Fruit fly (Drosophila melanogaster) whole organism, larva: ENCODE measurements around the gene CG15765.

Source experiments
- noc ChIP-seq: fragments of 200-800 bp; sonication (Bioruptor generic); optimal IDR thresholded peaks from 3 replicates; lab custom pipeline; 2019; ENCODE audit warnings: missing biosample characterization, mild to moderate bottlenecking, missing genetic modification characterization, moderate library complexity

The CG15765 gene

dm6 chrX:5819972-5820371 lies 1.6 kb downstream of the CG15765 start:
- TF ChIP-seq noc (tag; lab: Kevin White, UChicago): no peak

DNA sequence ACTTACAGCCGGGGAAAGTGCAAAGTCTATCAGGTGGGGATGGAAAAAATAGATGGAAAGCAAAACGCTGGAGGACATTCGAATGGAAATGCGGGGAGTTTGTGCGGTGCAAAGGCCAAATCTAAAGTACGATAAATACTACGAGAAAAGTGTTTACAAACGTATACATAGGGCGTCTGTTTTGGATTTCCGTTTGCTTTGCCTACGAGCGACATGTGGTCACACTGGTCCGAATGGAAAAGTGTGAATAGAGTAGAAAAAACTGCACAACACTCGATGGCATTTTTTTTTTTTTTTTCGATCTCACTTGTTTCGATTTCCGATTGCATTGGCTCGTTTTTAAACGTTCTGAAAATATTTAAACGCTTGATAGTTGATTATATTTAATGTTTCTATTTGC lies 21.4 kb downstream of the CG15765 start:
- no peak for TF ChIP-seq noc (tag; lab: Kevin White, UChicago)

DNA sequence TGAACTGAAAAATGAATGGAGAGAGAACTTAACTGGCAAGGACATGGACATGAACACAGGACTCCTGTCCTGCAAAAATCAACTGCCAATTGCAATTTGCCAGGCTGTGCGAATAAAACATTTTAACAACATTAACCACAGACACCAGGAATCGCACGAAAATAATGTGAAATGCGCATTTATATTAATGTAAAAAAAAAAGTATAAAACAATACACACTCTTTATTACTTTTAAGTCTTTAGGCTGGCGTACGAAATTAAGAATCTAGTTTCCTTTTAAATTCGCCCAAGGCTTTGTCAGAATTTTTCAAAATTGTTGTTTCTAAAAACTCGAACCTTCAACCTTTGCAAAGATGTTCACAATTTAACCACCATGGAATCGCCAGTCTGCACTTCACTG lies 26.6 kb downstream of the CG15765 start, which contains the start of gene CG12729:
CG12729 (plus strand) TSS at position 301 of the 400 bp plus-strand sequence.
- no peak for TF ChIP-seq noc (tag; lab: Kevin White, UChicago)

DNA sequence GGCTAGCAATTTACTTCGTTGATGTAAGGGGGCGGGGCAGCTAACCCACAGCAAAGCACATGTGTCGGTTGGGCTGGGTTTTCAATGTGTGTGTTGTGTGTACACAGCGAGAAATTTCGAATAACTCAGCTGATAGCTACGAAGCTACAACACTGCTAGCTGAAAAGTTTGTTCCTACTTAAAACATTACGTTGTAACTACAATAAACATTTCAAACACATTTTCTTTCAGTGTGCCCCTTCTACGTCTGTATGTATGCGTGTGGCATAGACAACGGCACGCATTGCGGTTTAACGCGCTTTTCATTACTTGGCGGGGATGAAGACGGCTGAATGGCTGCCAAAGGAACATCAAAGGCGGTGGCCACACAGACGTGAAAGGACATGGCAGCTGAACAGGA lies 29.2 kb downstream of the CG15765 start:
- TF ChIP-seq noc (tag; lab: Kevin White, UChicago): no peak

- TF ChIP-seq noc (tag; lab: Kevin White, UChicago): no peak
These were observed 34.3 kb downstream of the CG15765 start for dm6 chrX:5852677-5853076.

DNA sequence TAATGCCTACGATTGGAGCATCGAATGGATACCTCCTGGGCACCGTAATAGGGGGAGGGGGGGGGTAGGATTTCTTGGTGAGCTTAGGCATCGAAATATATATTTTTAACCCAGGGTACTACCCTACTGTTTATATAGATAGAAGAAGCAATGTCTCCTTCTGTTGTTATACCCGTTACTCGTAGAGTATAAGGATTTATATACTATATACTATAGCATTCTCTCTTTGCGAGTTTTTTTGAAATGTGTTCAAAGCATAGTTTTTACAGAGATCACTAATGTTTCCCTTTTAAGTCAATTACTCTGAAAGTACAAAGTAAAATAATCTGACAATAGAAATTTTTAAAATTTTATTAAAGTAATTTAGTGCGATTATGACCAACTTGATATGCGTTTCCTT lies 35.1 kb downstream of the CG15765 start, which contains the start of gene CG43136:
CG43136 (plus strand) TSS at position 301 of the 400 bp plus-strand sequence.
- no peak for TF ChIP-seq noc (tag; lab: Kevin White, UChicago)

dm6 chrX:5865051-5865450 lies 46.7 kb downstream of the CG15765 start, which contains the start of gene CG43137:
Gene CG43137, minus strand, starts transcription at chrX:5865151.
- TF ChIP-seq noc (tag; lab: Kevin White, UChicago): no peak

DNA sequence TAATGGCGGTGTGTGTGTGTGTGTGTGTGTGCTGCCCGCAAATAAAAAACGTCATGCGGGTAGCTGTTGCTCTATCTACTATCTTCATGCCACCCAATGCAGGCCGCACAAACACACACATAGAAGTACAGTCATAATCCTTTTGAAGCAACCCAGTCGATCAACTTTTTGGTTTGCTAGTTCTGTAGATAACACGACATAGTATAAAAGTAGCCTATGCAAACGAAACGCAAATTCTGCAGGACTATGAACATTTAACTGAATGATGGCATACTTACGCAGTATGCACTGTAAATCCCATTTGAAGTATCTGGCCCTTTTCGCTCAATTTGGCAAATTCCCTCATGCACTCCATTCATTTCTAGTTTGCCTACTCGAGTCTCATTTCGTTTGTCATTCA lies 47.7 kb downstream of the CG15765 start:
- TF ChIP-seq noc (tag; lab: Kevin White, UChicago): no peak

dm6 chrX:5868795-5869194 lies 50.4 kb downstream of the CG15765 start, which contains the start of gene CG15764:
Gene CG15764, plus strand, starts transcription at chrX:5869095.
- no peak for TF ChIP-seq noc (tag; lab: Kevin White, UChicago)

dm6 chrX:5873164-5873563 lies 54.8 kb downstream of the CG15765 start, which contains the start of gene GAA1:
Gene GAA1, minus strand, starts transcription at chrX:5873357.
- no peak for TF ChIP-seq noc (tag; lab: Kevin White, UChicago)

DNA sequence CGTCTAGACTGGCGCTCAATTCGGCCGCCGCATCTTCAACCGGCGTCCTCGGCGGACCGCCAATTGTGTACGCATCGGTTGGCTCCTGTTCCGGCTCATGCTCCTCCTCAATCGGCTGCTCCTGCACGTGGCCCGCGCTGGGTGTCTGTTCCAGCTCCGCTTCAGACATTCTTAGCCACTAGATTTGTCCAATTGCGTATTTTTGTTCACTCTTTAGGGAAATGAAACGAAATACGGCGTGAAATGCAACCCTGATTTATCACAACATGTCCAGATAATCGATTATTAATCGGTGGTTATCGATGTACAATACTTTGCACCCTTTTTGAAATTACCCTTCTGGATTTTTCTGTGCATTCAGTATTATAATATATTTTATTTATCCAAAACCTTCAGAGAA lies 58.2 kb downstream of the CG15765 start, which contains the start of gene mof:
mof (minus strand) TSS at position 270 of the 400 bp plus-strand sequence.
- TF ChIP-seq noc (tag; lab: Kevin White, UChicago): no peak

DNA sequence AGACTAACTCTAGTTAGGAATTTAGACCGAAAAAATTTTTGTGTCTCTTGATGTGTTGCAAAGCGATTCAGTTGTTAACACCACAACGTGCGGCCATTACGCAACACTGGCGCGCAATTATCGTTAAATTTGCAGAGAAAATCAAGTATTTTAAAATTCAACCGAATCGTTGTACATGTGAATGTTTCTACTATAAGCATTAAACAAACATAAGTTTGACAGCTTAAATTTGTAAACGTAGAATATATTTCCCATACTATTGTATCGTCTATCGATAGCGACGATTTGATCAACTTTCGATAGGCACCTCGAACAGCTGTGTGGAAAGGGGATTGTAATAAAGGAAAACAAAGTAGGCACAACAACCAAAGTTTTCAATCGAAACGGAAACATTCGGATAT lies 61.2 kb downstream of the CG15765 start, which contains the start of the genes Usp30 and CG16721:
Usp30 (minus strand) TSS at position 245 of the 401 bp plus-strand sequence.
CG16721 (plus strand) TSS at position 327 of the 401 bp plus-strand sequence.
- peak; percentile 65 for TF ChIP-seq noc (tag; lab: Kevin White, UChicago)

dm6 chrX:5880139-5880924 lies 62.0 kb downstream of the CG15765 start:
- peak; percentile 59 for TF ChIP-seq noc (tag; lab: Kevin White, UChicago)

DNA sequence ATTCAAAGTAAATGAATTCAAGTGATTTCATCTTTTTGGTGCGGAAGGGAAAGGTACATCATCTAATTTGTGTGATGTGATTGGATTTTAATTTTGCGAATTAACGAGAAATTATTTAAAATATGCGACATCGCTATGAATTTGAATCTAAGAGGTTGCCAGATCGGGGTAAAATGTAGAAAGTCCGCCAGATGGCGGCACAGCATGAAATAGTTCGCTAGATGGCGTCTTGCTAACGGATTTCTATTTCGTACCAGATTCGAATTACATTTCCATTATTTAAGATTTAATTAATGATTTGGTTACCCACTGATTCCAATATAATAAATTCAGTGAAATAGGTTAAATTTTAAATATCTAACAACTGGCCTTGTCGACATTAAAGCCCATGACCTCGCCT lies 65.0 kb downstream of the CG15765 start:
- TF ChIP-seq noc (tag; lab: Kevin White, UChicago): no peak

dm6 chrX:5884294-5884693 lies 65.9 kb downstream of the CG15765 start:
- TF ChIP-seq noc (tag; lab: Kevin White, UChicago): no peak

DNA sequence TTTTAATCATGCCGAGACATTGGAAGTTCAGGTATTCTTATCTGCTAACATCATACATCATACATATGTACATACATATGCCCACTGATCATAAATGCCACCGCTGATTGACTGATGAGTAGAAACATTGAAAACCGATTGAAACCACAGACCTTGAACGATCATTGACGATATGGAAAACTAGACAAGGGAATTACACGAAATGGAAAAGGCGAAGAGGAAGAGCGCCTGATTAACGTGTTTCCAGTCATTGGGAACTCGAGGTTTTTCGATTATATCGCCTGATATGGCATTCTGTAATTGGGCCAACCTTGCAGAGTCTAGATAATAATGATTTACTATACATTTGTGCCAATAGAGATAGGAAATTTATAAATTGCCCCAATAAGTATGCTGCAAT lies 66.5 kb downstream of the CG15765 start:
- TF ChIP-seq noc (tag; lab: Kevin White, UChicago): no peak

DNA sequence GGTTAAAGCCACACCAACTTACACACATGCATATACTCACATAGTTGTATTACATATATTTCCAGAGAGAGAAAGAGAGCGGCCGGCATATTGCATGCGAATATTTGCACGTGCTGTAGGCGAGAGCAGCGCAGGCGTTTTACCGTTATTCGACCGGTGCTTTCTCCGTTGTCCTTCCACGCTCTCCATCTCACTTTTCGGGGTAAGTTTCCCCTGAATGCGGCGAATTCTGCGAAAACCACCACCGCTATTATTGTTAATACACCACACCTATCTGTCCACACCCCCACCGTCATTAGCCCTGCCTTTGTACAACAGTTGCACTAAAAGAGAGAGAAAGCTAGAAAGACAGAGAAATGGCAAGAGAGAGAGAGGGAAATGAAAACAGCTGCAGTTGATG lies 67.2 kb downstream of the CG15765 start:
- no peak for TF ChIP-seq noc (tag; lab: Kevin White, UChicago)
